Worm (Caenorhabditis elegans) whole organism, mixed stage, embryonic: ENCODE measurements around the gene gtf-2E2.

ENCODE experiments used
- bed-3 ChIP-seq: fragments of 200-800 bp; sonication (Bioruptor generic); optimal IDR thresholded peaks from 3 replicates; lab custom pipeline; 2018; ENCODE audit warnings: mild to moderate bottlenecking, missing genetic modification characterization, moderate library complexity, missing compliant biosample characterization
- blmp-1 ChIP-seq: fragments of 150-350 bp; optimal IDR thresholded peaks from 2 replicates; lab custom pipeline; 2014; ENCODE audit warnings: missing biosample characterization, missing genetic modification characterization
- ceh-39 ChIP-seq: fragments of 150-350 bp; optimal IDR thresholded peaks from 2 replicates; lab custom pipeline; 2014; ENCODE audit warnings: missing biosample characterization, missing genetic modification characterization
- ceh-43 ChIP-seq: fragments of 200-800 bp; sonication (Bioruptor generic); optimal IDR thresholded peaks from 2 replicates; lab custom pipeline; 2018; ENCODE audit warnings: mild to moderate bottlenecking, missing genetic modification characterization, moderate library complexity, missing compliant biosample characterization
- ceh-83 ChIP-seq: fragments of 200-800 bp; sonication (Bioruptor generic); optimal IDR thresholded peaks from 2 replicates; lab custom pipeline; 2018; ENCODE audit warnings: mild to moderate bottlenecking, missing genetic modification characterization, missing compliant biosample characterization
- ces-1 ChIP-seq: fragments of 150-350 bp; optimal IDR thresholded peaks from 2 replicates; lab custom pipeline; 2014; ENCODE audit warnings: missing biosample characterization, missing genetic modification reagents, missing genetic modification characterization
- cnd-1 ChIP-seq: fragments of 200-800 bp; sonication (Bioruptor generic); optimal IDR thresholded peaks from 2 replicates; lab custom pipeline; 2018; ENCODE audit warnings: mild to moderate bottlenecking, missing genetic modification characterization, missing compliant biosample characterization
- drap-1 ChIP-seq: fragments of 200-800 bp; sonication (Bioruptor generic); optimal IDR thresholded peaks from 3 replicates; lab custom pipeline; 2018; ENCODE audit warnings: mild to moderate bottlenecking, missing genetic modification characterization, missing compliant biosample characterization
- elt-1 ChIP-seq: sonication (generic microtip); optimal IDR thresholded peaks from 2 replicates; lab custom pipeline; 2017; ENCODE audit warnings: missing genetic modification characterization, mild to moderate bottlenecking, missing compliant biosample characterization, antibody characterized with exemption, moderate library complexity, borderline replicate concordance; ENCODE audit not compliant: insufficient read depth
- elt-3 ChIP-seq: fragments of 150-350 bp; optimal IDR thresholded peaks from 2 replicates; lab custom pipeline; 2014; ENCODE audit warnings: missing biosample characterization, missing genetic modification characterization
- flh-1 ChIP-seq: fragments of 200-800 bp; sonication (Bioruptor generic); optimal IDR thresholded peaks from 2 replicates; lab custom pipeline; 2018; ENCODE audit warnings: mild to moderate bottlenecking, missing genetic modification characterization, moderate library complexity, missing compliant biosample characterization
- hlh-1 ChIP-seq: fragments of 150-350 bp; optimal IDR thresholded peaks from 2 replicates; lab custom pipeline; 2014; ENCODE audit warnings: missing biosample characterization, missing genetic modification reagents, missing genetic modification characterization
- lin-13 ChIP-seq: fragments of 150-350 bp; optimal IDR thresholded peaks from 2 replicates; lab custom pipeline; 2014; ENCODE audit warnings: missing biosample characterization, missing genetic modification characterization
- lin-32 ChIP-seq: fragments of 200-800 bp; sonication (Bioruptor generic); optimal IDR thresholded peaks from 2 replicates; lab custom pipeline; 2018; ENCODE audit warnings: mild to moderate bottlenecking, missing genetic modification characterization, missing compliant biosample characterization
- lsy-2 ChIP-seq: fragments of 150-350 bp; optimal IDR thresholded peaks from 2 replicates; lab custom pipeline; 2014; ENCODE audit warnings: missing biosample characterization, missing genetic modification characterization
- mep-1 ChIP-seq: fragments of 150-350 bp; optimal IDR thresholded peaks from 2 replicates; lab custom pipeline; 2017; ENCODE audit warnings: missing biosample characterization, missing genetic modification reagents, missing genetic modification characterization, inconsistent platforms
- mls-2 ChIP-seq: sonication (generic microtip); optimal IDR thresholded peaks from 2 replicates; lab custom pipeline; 2016; ENCODE audit warnings: mild to moderate bottlenecking, missing genetic modification characterization, moderate library complexity, missing compliant biosample characterization
- nhr-12 ChIP-seq: fragments of 150-350 bp; optimal IDR thresholded peaks from 2 replicates; lab custom pipeline; 2014; ENCODE audit warnings: missing biosample characterization, missing genetic modification characterization
- nhr-2 ChIP-seq: fragments of 150-350 bp; optimal IDR thresholded peaks from 2 replicates; lab custom pipeline; 2014; ENCODE audit warnings: missing biosample characterization, missing genetic modification characterization
- nhr-237 ChIP-seq: fragments of 150-350 bp; optimal IDR thresholded peaks from 2 replicates; lab custom pipeline; 2014; ENCODE audit warnings: missing biosample characterization, missing genetic modification characterization
- nhr-28 ChIP-seq: fragments of 150-350 bp; optimal IDR thresholded peaks from 2 replicates; lab custom pipeline; 2014; ENCODE audit warnings: missing biosample characterization, missing genetic modification characterization
- nhr-76 ChIP-seq: sonication (generic microtip); optimal IDR thresholded peaks from 2 replicates; lab custom pipeline; 2017; ENCODE audit warnings: missing biosample characterization, missing genetic modification characterization
- pha-4 ChIP-seq: fragments of 150-350 bp; optimal IDR thresholded peaks from 2 replicates; lab custom pipeline; 2018; ENCODE audit warnings: missing biosample characterization, missing genetic modification reagents, missing genetic modification characterization
- sem-2 ChIP-seq: fragments of 200-800 bp; sonication (Bioruptor generic); optimal IDR thresholded peaks from 2 replicates; lab custom pipeline; 2018; ENCODE audit warnings: mild to moderate bottlenecking, missing genetic modification characterization, missing compliant biosample characterization
- snpc-4 ChIP-seq: fragments of 150-350 bp; optimal IDR thresholded peaks from 2 replicates; lab custom pipeline; 2014; ENCODE audit warnings: missing biosample characterization, missing genetic modification characterization
- sptf-1 ChIP-seq: sonication (generic microtip); optimal IDR thresholded peaks from 2 replicates; lab custom pipeline; 2017; ENCODE audit warnings: mild to moderate bottlenecking, missing genetic modification characterization, moderate library complexity, missing compliant biosample characterization
- tbx-8 ChIP-seq: fragments of 200-800 bp; sonication (Bioruptor generic); optimal IDR thresholded peaks from 2 replicates; lab custom pipeline; 2018; ENCODE audit warnings: mild to moderate bottlenecking, missing genetic modification characterization, moderate library complexity, missing compliant biosample characterization
- unc-39 ChIP-seq: fragments of 150-350 bp; optimal IDR thresholded peaks from 2 replicates; lab custom pipeline; 2014; ENCODE audit warnings: missing biosample characterization, missing genetic modification characterization
- unc-62 ChIP-seq: fragments of 150-350 bp; optimal IDR thresholded peaks from 2 replicates; lab custom pipeline; 2014; ENCODE audit warnings: missing biosample characterization, missing genetic modification reagents, missing genetic modification characterization
- ztf-11 ChIP-seq: fragments of 150-350 bp; optimal IDR thresholded peaks from 2 replicates; lab custom pipeline; 2014; ENCODE audit warnings: missing biosample characterization, missing genetic modification characterization

gtf-2E2 gene

ce11 chrII:11542385-11542784, at the start of gene gtf-2E2:
gtf-2E2 (minus strand) TSS chrII:11542495.
- TF ChIP-seq ceh-43 (GFP tag; lab: Kevin White, UChicago): no peak
- peak; percentile 8 for TF ChIP-seq lsy-2 (tag; lab: Kevin White, UChicago)
- TF ChIP-seq blmp-1 (tag; lab: Kevin White, UChicago): no peak
- no peak for TF ChIP-seq ceh-83 (GFP tag; lab: Kevin White, UChicago)
- peak; percentile 58 for TF ChIP-seq sptf-1
- TF ChIP-seq sem-2 (GFP tag; lab: Kevin White, UChicago): no peak
- peak; percentile 59 for TF ChIP-seq ces-1

ce11 chrII:11592023-11592422, 49.7 kb upstream of the gtf-2E2 start, which contains the start of gene F07A11.1:
F07A11.1 (minus strand) TSS chrII:11592123.
- TF ChIP-seq elt-3 (tag; lab: Kevin White, UChicago) (no peak), elt-1 (tag; lab: Kevin White, UChicago) (no peak), pha-4 (no peak), sptf-1 (no peak), unc-62 (GFP tag; lab: Kevin White, UChicago) (no peak), nhr-237 (tag; lab: Kevin White, UChicago) (no peak), bed-3 (GFP tag; lab: Kevin White, UChicago) (no peak), ceh-83 (GFP tag; lab: Kevin White, UChicago) (no peak), flh-1 (no peak)

ce11 chrII:11591558-11591957, 49.3 kb upstream of the gtf-2E2 start:
- TF ChIP-seq drap-1 (no peak), lsy-2 (tag; lab: Kevin White, UChicago) (no peak), nhr-2 (tag; lab: Kevin White, UChicago) (no peak), ces-1 (no peak), nhr-28 (tag; lab: Kevin White, UChicago) (no peak), unc-62 (GFP tag; lab: Kevin White, UChicago) (no peak), flh-1 (no peak), ztf-11 (tag; lab: Kevin White, UChicago) (no peak), mep-1 (tag; lab: Kevin White, UChicago) (no peak), lin-13 (no peak), ceh-83 (GFP tag; lab: Kevin White, UChicago) (no peak), cnd-1 (tag; lab: Kevin White, UChicago) (no peak), nhr-12 (tag; lab: Kevin White, UChicago) (no peak), nhr-76 (tag; lab: Kevin White, UChicago) (no peak), nhr-237 (tag; lab: Kevin White, UChicago) (no peak), elt-1 (tag; lab: Kevin White, UChicago) (no peak), sem-2 (GFP tag; lab: Kevin White, UChicago) (no peak)

- TF ChIP-seq hlh-1 (tag; lab: Kevin White, UChicago): no peak
- no peak for TF ChIP-seq drap-1
- TF ChIP-seq bed-3 (GFP tag; lab: Kevin White, UChicago): no peak
- no peak for TF ChIP-seq pha-4
- no peak for TF ChIP-seq ztf-11 (tag; lab: Kevin White, UChicago)
- TF ChIP-seq snpc-4 (tag; lab: Kevin White, UChicago): no peak
- no peak for TF ChIP-seq tbx-8 (GFP tag; lab: Kevin White, UChicago)
Observed at ce11 chrII:11588304-11588703, 46.0 kb upstream of the gtf-2E2 start.

ce11 chrII:11582698-11583097, 40.4 kb upstream of the gtf-2E2 start, which contains the start of gene ints-7:
ints-7 (plus strand) TSS chrII:11582849.
- TF ChIP-seq tbx-8 (GFP tag; lab: Kevin White, UChicago) (no peak), elt-1 (tag; lab: Kevin White, UChicago) (no peak), lsy-2 (tag; lab: Kevin White, UChicago) (no peak), ztf-11 (tag; lab: Kevin White, UChicago) (no peak), unc-39 (no peak), nhr-76 (tag; lab: Kevin White, UChicago) (no peak), hlh-1 (tag; lab: Kevin White, UChicago) (no peak), cnd-1 (tag; lab: Kevin White, UChicago) (no peak), nhr-2 (tag; lab: Kevin White, UChicago) (no peak), snpc-4 (tag; lab: Kevin White, UChicago) (no peak), lin-13 (no peak), lin-32 (GFP tag; lab: Kevin White, UChicago) (no peak), mls-2 (tag; lab: Kevin White, UChicago) (no peak), ces-1 (no peak), nhr-12 (tag; lab: Kevin White, UChicago) (no peak), ceh-39 (tag; lab: Kevin White, UChicago) (no peak)
